Worm (Caenorhabditis elegans): Measurements from ENCODE around the gene lgc-14.

lgc-14 gene

DNA sequence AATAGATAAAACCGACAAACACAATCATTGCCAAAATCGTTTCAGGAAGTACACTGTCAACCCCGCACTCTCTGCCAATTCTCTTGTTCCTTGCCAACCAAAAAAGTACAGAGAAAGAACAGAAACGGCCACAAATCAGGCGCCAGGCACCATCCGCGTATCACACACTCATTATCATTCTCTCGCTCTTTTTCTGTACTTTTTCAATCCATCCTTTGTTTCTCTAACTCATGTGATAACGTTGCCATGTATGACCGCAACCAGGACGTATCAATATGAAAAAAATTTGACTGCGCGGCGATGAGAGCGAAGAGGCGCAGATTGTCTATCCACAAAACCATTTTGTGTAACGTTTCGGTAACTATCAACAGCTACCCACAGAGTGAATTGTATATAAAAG, 6.7 kb upstream of the lgc-14 start, which contains the start of gene col-181:
col-181 (plus strand) TSS at position 301 of the 400 bp plus-strand sequence.
- no peak for TF ChIP-seq hlh-30 (tag; optimal IDR thresholded peaks at IDR 0.05; ENCODE audit: insufficient read depth)
- no peak for TF ChIP-seq F13H6.1 (tag; optimal IDR thresholded peaks at IDR 0.05)
- no peak for TF ChIP-seq gmeb-2 (tag; optimal IDR thresholded peaks at IDR 0.05)

DNA sequence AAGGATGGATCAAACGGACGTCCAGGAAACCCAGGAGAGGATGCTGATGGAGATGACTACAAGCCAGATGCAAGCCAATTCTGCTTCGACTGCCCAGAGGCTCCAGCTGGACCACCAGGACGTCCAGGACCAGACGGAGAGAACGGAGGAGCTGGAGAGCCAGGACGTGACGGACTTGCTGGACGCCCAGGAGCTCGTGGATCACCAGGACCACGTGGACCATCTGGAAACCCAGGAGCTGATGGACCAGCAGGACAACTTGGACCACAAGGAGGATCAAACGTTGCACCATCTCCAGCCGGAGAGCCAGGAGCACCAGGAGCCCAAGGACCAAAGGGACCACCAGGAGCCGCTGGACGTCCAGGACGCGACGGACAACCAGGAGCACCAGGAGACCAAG, 5.9 kb upstream of the lgc-14 start:
- TF ChIP-seq odd-2 (tag; optimal IDR thresholded peaks at IDR 0.05) = no peak
- TF ChIP-seq hlh-15 (tag; optimal IDR thresholded peaks at IDR 0.05) = no peak
- TF ChIP-seq pag-3 (tag; optimal IDR thresholded peaks at IDR 0.05; ENCODE audit: borderline replicate concordance) = no peak
- no peak for TF ChIP-seq pat-9 (tag; optimal IDR thresholded peaks at IDR 0.05)
- TF ChIP-seq hlh-6 (tag; optimal IDR thresholded peaks at IDR 0.05) = no peak

DNA sequence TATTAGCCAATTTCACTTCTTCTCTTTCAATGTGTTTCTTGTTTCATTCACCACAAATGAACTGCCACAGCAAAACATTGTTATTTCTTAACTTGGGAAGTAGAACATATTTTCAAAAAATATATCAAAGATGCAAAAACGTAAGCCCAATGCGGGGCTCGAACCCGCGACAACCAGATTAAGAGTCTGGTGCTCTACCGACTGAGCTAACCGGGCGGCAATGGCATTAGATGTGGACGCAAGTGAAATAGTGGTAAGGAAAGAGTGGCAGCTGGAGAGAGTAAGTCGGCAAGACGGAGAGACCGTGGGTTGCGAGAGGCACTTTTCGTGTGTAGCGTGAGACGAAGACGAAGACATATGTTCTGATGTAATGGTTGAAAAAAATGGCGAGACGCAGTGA, 5.3 kb upstream of the lgc-14 start:
- TF ChIP-seq madf-2 (tag; optimal IDR thresholded peaks at IDR 0.05) (peak; percentile 93), npax-4 (tag; optimal IDR thresholded peaks at IDR 0.05) (peak; percentile 93), T23F11.4 (GFP tag; optimal IDR thresholded peaks at IDR 0.05) (peak; percentile 94), dve-1 (tag; optimal IDR thresholded peaks at IDR 0.05) (peak; percentile 96), ceh-14 (tag; optimal IDR thresholded peaks at IDR 0.05) (peak; percentile 98), ceh-22 (tag; optimal IDR thresholded peaks at IDR 0.05) (no peak), zip-5 (tag; optimal IDR thresholded peaks at IDR 0.05) (peak; percentile 86), fkh-6 (tag; optimal IDR thresholded peaks at IDR 0.05) (peak; percentile 96), pqm-1 (tag; optimal IDR thresholded peaks at IDR 0.05) (peak; percentile 82), nhr-232 (tag; optimal IDR thresholded peaks at IDR 0.05) (peak; percentile 93), elt-4 (tag; optimal IDR thresholded peaks at IDR 0.05) (peak; percentile 77), hlh-15 (tag; optimal IDR thresholded peaks at IDR 0.05) (peak; percentile 96), pat-9 (tag; optimal IDR thresholded peaks at IDR 0.05) (peak; percentile 96), ceh-19 (GFP tag; optimal IDR thresholded peaks at IDR 0.05) (peak; percentile 97), che-1 (tag; optimal IDR thresholded peaks at IDR 0.05) (peak; percentile 96), nfya-1 (tag; optimal IDR thresholded peaks at IDR 0.05) (peak; percentile 83), ttx-3 (tag; optimal IDR thresholded peaks at IDR 0.05) (peak; percentile 97), pha-4 (tag; optimal IDR thresholded peaks at IDR 0.05) (no peak), syd-9 (tag; optimal IDR thresholded peaks at IDR 0.05) (peak; percentile 94), sdc-2 (tag; optimal IDR thresholded peaks at IDR 0.05) (peak; percentile 94), rnt-1 (tag; optimal IDR thresholded peaks at IDR 0.05) (peak; percentile 94), hlh-13 (GFP tag; optimal IDR thresholded peaks at IDR 0.05) (peak; percentile 93), tbx-7 (tag; optimal IDR thresholded peaks at IDR 0.05) (peak; percentile 71), mec-3 (tag; optimal IDR thresholded peaks at IDR 0.05; ENCODE audit: borderline replicate concordance) (peak; percentile 76), odd-2 (tag; optimal IDR thresholded peaks at IDR 0.05) (peak; percentile 57), K09A11.1 (tag; optimal IDR thresholded peaks at IDR 0.05; ENCODE audit: insufficient read depth) (peak; percentile 84), fax-1 (tag; optimal IDR thresholded peaks at IDR 0.05) (peak; percentile 92), tbx-2 (tag; optimal IDR thresholded peaks at IDR 0.05) (peak; percentile 95), C38D4.7 (GFP tag; optimal IDR thresholded peaks at IDR 0.05) (peak; percentile 95), lin-11 (tag; optimal IDR thresholded peaks at IDR 0.05) (peak; percentile 94), ceh-6 (GFP tag; optimal IDR thresholded peaks at IDR 0.05) (peak; percentile 97), ceh-31 (tag; optimal IDR thresholded peaks at IDR 0.05) (peak; percentile 88), F13H6.1 (tag; optimal IDR thresholded peaks at IDR 0.05) (peak; percentile 94), unc-86 (tag; optimal IDR thresholded peaks at IDR 0.05) (peak; percentile 96), ceh-9 (tag; optimal IDR thresholded peaks at IDR 0.05) (peak; percentile 82), ceh-45 (GFP tag; IDR thresholded peaks at IDR 0.05) (no peak; the same call in 1 of the 2 replicates), fkh-10 (GFP tag; optimal IDR thresholded peaks at IDR 0.05) (peak; percentile 75), nhr-11 (tag; optimal IDR thresholded peaks at IDR 0.05) (no peak), hlh-30 (tag; optimal IDR thresholded peaks at IDR 0.05; ENCODE audit: insufficient read depth) (peak; percentile 77), ceh-24 (tag; optimal IDR thresholded peaks at IDR 0.05) (peak; percentile 89), ceh-48 (tag; optimal IDR thresholded peaks at IDR 0.05) (peak; percentile 89), hlh-8 (tag; optimal IDR thresholded peaks at IDR 0.05) (peak; percentile 95), gmeb-2 (tag; optimal IDR thresholded peaks at IDR 0.05) (peak; percentile 95), hlh-6 (tag; optimal IDR thresholded peaks at IDR 0.05) (peak; percentile 98), pha-2 (tag; optimal IDR thresholded peaks at IDR 0.05) (peak; percentile 95), ahr-1 (tag; optimal IDR thresholded peaks at IDR 0.05) (peak; percentile 90)
